Worm (Caenorhabditis elegans) whole organism, young adult: ENCODE measurements around the gene F56C3.8.

Experiments used
- F10E7.11 ChIP-seq: sonication (generic microtip); optimal IDR thresholded peaks from 2 replicates; lab custom pipeline; 2017; ENCODE audit warnings: mild to moderate bottlenecking, missing genetic modification characterization, moderate library complexity, missing compliant biosample characterization
- F22D6.2 ChIP-seq: sonication (generic microtip); optimal IDR thresholded peaks from 2 replicates; lab custom pipeline; 2016; ENCODE audit warnings: mild to moderate bottlenecking, missing genetic modification characterization, missing compliant biosample characterization
- F23B12.7 ChIP-seq: sonication (generic microtip); optimal IDR thresholded peaks from 2 replicates; lab custom pipeline; 2017; ENCODE audit warnings: missing genetic modification characterization, mild to moderate bottlenecking, missing compliant biosample characterization, antibody characterized with exemption, moderate library complexity; ENCODE audit not compliant: insufficient read depth
- F37B4.10 ChIP-seq: fragments of 200-800 bp; sonication (Bioruptor generic); IDR thresholded peaks from 2 replicates; pipeline ENCODE4 v1.3.6; 2022; ENCODE audit warnings: missing genetic modification characterization, missing compliant biosample characterization
- F39B2.1 ChIP-seq: fragments of 200-800 bp; sonication (Bioruptor generic); IDR thresholded peaks from 2 replicates; pipeline ENCODE4 v1.3.6; 2022; ENCODE audit warnings: missing genetic modification reagents, missing genetic modification characterization, missing compliant biosample characterization
- F55B11.4 ChIP-seq: sonication (generic microtip); optimal IDR thresholded peaks from 2 replicates; lab custom pipeline; 2016; ENCODE audit warnings: missing compliant biosample characterization, missing genetic modification characterization, borderline replicate concordance; ENCODE audit not compliant: insufficient read depth
- F57C9.4 ChIP-seq: sonication (generic microtip); optimal IDR thresholded peaks from 2 replicates; lab custom pipeline; 2017; ENCODE audit warnings: mild to moderate bottlenecking, missing genetic modification characterization, missing compliant biosample characterization
- K11D2.4 ChIP-seq: fragments of 200-800 bp; sonication (Bioruptor generic); IDR thresholded peaks from 2 replicates; pipeline ENCODE4 v1.3.6; 2022; ENCODE audit warnings: missing genetic modification reagents, missing genetic modification characterization, missing compliant biosample characterization
- akir-1 ChIP-seq: fragments of 200-800 bp; sonication (Bioruptor generic); optimal IDR thresholded peaks from 2 replicates; lab custom pipeline; 2018; ENCODE audit warnings: mild to moderate bottlenecking, missing genetic modification characterization, moderate library complexity, missing compliant biosample characterization
- ama-1 ChIP-seq, 3 experiments: fragments of 150-350 bp in 1 of 3; sonication (generic microtip) in 2 of 3; optimal IDR thresholded peaks; 2 replicates each; lab custom pipeline; 2014 to 2018; ENCODE audit warnings: missing biosample characterization in 2 of 3, missing genetic modification characterization in 2 of 3, missing genetic modification reagents in 2 of 3
- aptf-2 ChIP-seq: fragments of 200-800 bp; sonication (Bioruptor generic); conservative IDR thresholded peaks from 2 replicates; pipeline ENCODE4 v1.3.6; 2022; ENCODE audit warnings: missing genetic modification reagents, missing genetic modification characterization, missing compliant biosample characterization
- atf-7 ChIP-seq: sonication (generic microtip); optimal IDR thresholded peaks from 2 replicates; lab custom pipeline; 2017; ENCODE audit warnings: mild to moderate bottlenecking, missing genetic modification characterization, missing compliant biosample characterization
- attf-3 ChIP-seq: fragments of 200-800 bp; sonication (Bioruptor generic); conservative IDR thresholded peaks from 2 replicates; pipeline ENCODE4 v1.3.6; 2022; ENCODE audit warnings: missing genetic modification reagents, missing genetic modification characterization, missing compliant biosample characterization
- bed-1 ChIP-seq: fragments of 200-800 bp; sonication (Bioruptor generic); IDR thresholded peaks from 2 replicates; pipeline ENCODE4 v1.3.6; 2022; ENCODE audit warnings: missing genetic modification reagents, missing genetic modification characterization, missing compliant biosample characterization
- ccch-3 ChIP-seq: fragments of 200-800 bp; sonication (Bioruptor generic); optimal IDR thresholded peaks from 2 replicates; lab custom pipeline; 2018; ENCODE audit warnings: mild to moderate bottlenecking, missing genetic modification characterization, missing compliant biosample characterization
- cebp-1 ChIP-seq, 2 experiments: fragments of 200-800 bp in 1 of 2; sonication (Bioruptor generic) in 1 of 2; sonication (generic microtip) in 1 of 2; IDR thresholded peaks in 1 of 2; optimal IDR thresholded peaks in 1 of 2; 2 replicates each; pipeline versions ENCODE4 v1.3.6 to Lab custom; 2017 to 2022; ENCODE audit warnings: missing compliant biosample characterization in 2 of 2, missing genetic modification characterization in 2 of 2, mild to moderate bottlenecking in 1 of 2, missing genetic modification reagents in 1 of 2, moderate library complexity in 1 of 2
- cebp-2 ChIP-seq: fragments of 200-800 bp; sonication (Bioruptor generic); IDR thresholded peaks from 2 replicates; pipeline ENCODE4 v1.3.6; 2022; ENCODE audit warnings: missing genetic modification characterization, missing compliant biosample characterization
- ceh-100 ChIP-seq: fragments of 200-800 bp; sonication (Bioruptor generic); IDR thresholded peaks from 2 replicates; pipeline ENCODE4 v1.3.6; 2022; ENCODE audit warnings: missing genetic modification reagents, missing genetic modification characterization, missing compliant biosample characterization
- chd-7 ChIP-seq: sonication (generic microtip); optimal IDR thresholded peaks from 2 replicates; lab custom pipeline; 2016; ENCODE audit warnings: mild to moderate bottlenecking, missing genetic modification characterization, moderate library complexity, missing compliant biosample characterization
- die-1 ChIP-seq: sonication (generic microtip); optimal IDR thresholded peaks from 2 replicates; lab custom pipeline; 2016; ENCODE audit warnings: missing genotype, mild to moderate bottlenecking, missing genetic modification characterization, missing compliant biosample characterization
- ekl-4 ChIP-seq: fragments of 200-800 bp; sonication (Bioruptor generic); IDR thresholded peaks from 2 replicates; pipeline ENCODE4 v1.3.6; 2022; ENCODE audit warnings: missing genetic modification reagents, missing genetic modification characterization, missing compliant biosample characterization
- ets-4 ChIP-seq: fragments of 200-800 bp; sonication (Bioruptor generic); optimal IDR thresholded peaks from 2 replicates; lab custom pipeline; 2018; ENCODE audit warnings: mild to moderate bottlenecking, missing genetic modification characterization, missing compliant biosample characterization
- hlh-26 ChIP-seq: fragments of 200-800 bp; sonication (Bioruptor generic); conservative IDR thresholded peaks from 2 replicates; pipeline ENCODE4 v1.3.6; 2022; ENCODE audit warnings: missing genetic modification reagents, missing genetic modification characterization, missing compliant biosample characterization
- hmg-1.2 ChIP-seq: fragments of 200-800 bp; sonication (Bioruptor generic); IDR thresholded peaks from 2 replicates; pipeline ENCODE4 v1.3.6; 2022; ENCODE audit warnings: missing genetic modification reagents, missing genetic modification characterization, missing compliant biosample characterization
- hrde-1 ChIP-seq: sonication (generic microtip); optimal IDR thresholded peaks from 2 replicates; lab custom pipeline; 2016; ENCODE audit warnings: missing genetic modification characterization, mild to moderate bottlenecking, missing compliant biosample characterization, moderate library complexity, missing genotype, missing genetic modification reagents, borderline replicate concordance
- let-607 ChIP-seq, 2 experiments: fragments of 200-800 bp in 1 of 2; sonication (Bioruptor generic) in 1 of 2; sonication (generic microtip) in 1 of 2; optimal IDR thresholded peaks; 2 replicates each; lab custom pipeline; 2016 to 2018; ENCODE audit warnings: mild to moderate bottlenecking in 2 of 2, missing compliant biosample characterization in 2 of 2, missing genetic modification characterization in 2 of 2, moderate library complexity in 2 of 2, missing genotype in 1 of 2
- lin-35 ChIP-seq, 3 experiments: fragments of 150-350 bp in 2 of 3; sonication (generic microtip) in 1 of 3; optimal IDR thresholded peaks; 2 replicates each; lab custom pipeline; 2014 to 2018; ENCODE audit warnings: missing biosample characterization in 3 of 3, missing genetic modification characterization in 3 of 3, missing genetic modification reagents in 3 of 3
- lin-40 ChIP-seq: sonication (generic microtip); optimal IDR thresholded peaks from 2 replicates; lab custom pipeline; 2016; ENCODE audit warnings: missing genetic modification characterization, mild to moderate bottlenecking, missing compliant biosample characterization, missing genotype, missing genetic modification reagents
- nfya-1 ChIP-seq: sonication (generic microtip); optimal IDR thresholded peaks from 2 replicates; lab custom pipeline; 2017; ENCODE audit warnings: antibody characterized with exemption, missing compliant biosample characterization, missing genetic modification characterization, borderline replicate concordance; ENCODE audit not compliant: insufficient read depth
- nfya-2 ChIP-seq: fragments of 200-800 bp; sonication (Bioruptor generic); IDR thresholded peaks from 2 replicates; pipeline ENCODE4 v1.3.6; 2022; ENCODE audit warnings: missing genetic modification reagents, missing genetic modification characterization, missing compliant biosample characterization
- nhr-120 ChIP-seq: fragments of 200-800 bp; sonication (Bioruptor generic); IDR thresholded peaks from 2 replicates; pipeline ENCODE4 v1.3.6; 2022; ENCODE audit warnings: missing genetic modification characterization, missing compliant biosample characterization
- nhr-80 ChIP-seq: sonication (generic microtip); optimal IDR thresholded peaks from 2 replicates; lab custom pipeline; 2016; ENCODE audit warnings: missing genetic modification characterization, missing compliant biosample characterization
- pbrm-1 ChIP-seq: fragments of 200-800 bp; sonication (Bioruptor generic); IDR thresholded peaks from 2 replicates; pipeline ENCODE4 v1.3.6; 2022; ENCODE audit warnings: missing genetic modification reagents, missing genetic modification characterization, missing compliant biosample characterization
- rec-8 ChIP-seq, 2 experiments: sonication (generic microtip); optimal IDR thresholded peaks; 2 replicates each; lab custom pipeline; 2016; ENCODE audit warnings: mild to moderate bottlenecking in 2 of 2, missing genetic modification characterization in 2 of 2, missing genetic modification reagents in 2 of 2, missing genotype in 2 of 2, missing biosample characterization in 1 of 2, missing compliant biosample characterization in 1 of 2, moderate library complexity in 1 of 2
- repo-1 ChIP-seq: sonication (generic microtip); optimal IDR thresholded peaks from 2 replicates; lab custom pipeline; 2017; ENCODE audit warnings: mild to moderate bottlenecking, missing genetic modification characterization, missing compliant biosample characterization
- snpc-3.4 ChIP-seq: sonication (generic microtip); optimal IDR thresholded peaks from 2 replicates; lab custom pipeline; 2017; ENCODE audit warnings: missing genetic modification characterization, mild to moderate bottlenecking, missing compliant biosample characterization, antibody characterized with exemption, moderate library complexity, missing genotype, missing genetic modification reagents
- somi-1 ChIP-seq: fragments of 200-800 bp; sonication (Bioruptor generic); optimal IDR thresholded peaks from 2 replicates; lab custom pipeline; 2018; ENCODE audit warnings: mild to moderate bottlenecking, missing genetic modification characterization, missing compliant biosample characterization
- tbx-9 ChIP-seq: sonication (generic microtip); optimal IDR thresholded peaks from 2 replicates; lab custom pipeline; 2016; ENCODE audit warnings: borderline replicate concordance, missing genetic modification characterization, inconsistent platforms, missing compliant biosample characterization
- tlf-1 ChIP-seq: fragments of 200-800 bp; sonication (Bioruptor generic); optimal IDR thresholded peaks from 2 replicates; lab custom pipeline; 2018; ENCODE audit warnings: mild to moderate bottlenecking, missing genetic modification characterization, missing compliant biosample characterization
- unc-62 ChIP-seq: fragments of 150-350 bp; optimal IDR thresholded peaks from 2 replicates; lab custom pipeline; 2014; ENCODE audit warnings: missing biosample characterization, missing genetic modification reagents, missing genetic modification characterization
- zfh-2 ChIP-seq: fragments of 200-800 bp; sonication (Bioruptor generic); conservative IDR thresholded peaks from 2 replicates; pipeline ENCODE4 v1.3.6; 2022; ENCODE audit warnings: missing genetic modification reagents, missing genetic modification characterization, missing compliant biosample characterization

F56C3.8 gene

DNA sequence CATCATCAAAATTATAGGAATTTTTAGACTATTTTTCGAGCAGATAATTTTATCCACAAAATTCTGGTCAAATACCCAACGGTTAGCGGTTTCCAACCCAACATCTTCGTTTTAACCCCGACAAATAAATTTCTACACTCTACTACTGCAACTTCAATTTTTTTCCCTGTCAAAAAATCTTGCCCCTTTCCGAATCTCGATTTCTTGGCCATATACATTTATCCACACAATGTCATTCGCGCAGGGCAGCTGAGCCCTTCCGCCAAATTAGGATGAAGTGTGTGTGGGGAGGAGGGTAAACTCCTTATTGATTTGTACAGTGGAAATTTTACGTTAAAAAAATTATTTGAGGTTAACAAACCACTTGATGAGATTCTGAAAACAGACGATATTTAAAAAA lies 39.6 kb downstream of the F56C3.8 start (continued):
- TF ChIP-seq snpc-3.4 (tag; lab: Kevin White, UChicago), result peak; percentile 44
- peak; percentile 82 for TF ChIP-seq ekl-4 (GFP tag; lab: Robert Waterston, UW)
- no peak for TF ChIP-seq F39B2.1
- peak; percentile 28 for TF ChIP-seq die-1 (tag; lab: Kevin White, UChicago)
- peak; percentile 94 for TF ChIP-seq F23B12.7 (tag; lab: Kevin White, UChicago)
- peak in 2 of 3 experiments; percentile 74 to 97 for TF ChIP-seq lin-35 (GFP tag; optimal IDR thresholded peaks at IDR 0.05; lab: Kevin White, UChicago)
- peak in 1 of 2 experiments; percentile 45 for TF ChIP-seq rec-8 (tag; optimal IDR thresholded peaks at IDR 0.05; lab: Kevin White, UChicago)
- no peak for TF ChIP-seq F57C9.4 (tag; lab: Kevin White, UChicago)
- TF ChIP-seq nhr-120 (GFP tag; lab: Robert Waterston, UW), result 0 out of 2 replicates have a peak, but pooled peaks have one; percentile 54
- peak; percentile 87 for TF ChIP-seq F10E7.11 (tag; lab: Kevin White, UChicago)
- no peak for TF ChIP-seq F55B11.4 (tag; lab: Kevin White, UChicago)
- peak; percentile 58 for TF ChIP-seq ccch-3 (GFP tag; lab: Kevin White, UChicago)
- peak; percentile 98 for TF ChIP-seq K11D2.4 (GFP tag; lab: Robert Waterston, UW)
- TF ChIP-seq somi-1 (GFP tag; lab: Kevin White, UChicago), result peak; percentile 88
- TF ChIP-seq tbx-9, result no peak
- TF ChIP-seq hrde-1 (tag; lab: Kevin White, UChicago), result peak; percentile 53
- no peak for TF ChIP-seq chd-7
- peak; percentile 94 for TF ChIP-seq ets-4 (GFP tag; lab: Kevin White, UChicago)
- TF ChIP-seq ama-1 (optimal IDR thresholded peaks at IDR 0.05; lab: Kevin White, UChicago), result no peak
- TF ChIP-seq ama-1 (GFP tag; optimal IDR thresholded peaks at IDR 0.05; lab: Kevin White, UChicago), result no peak
- peak; percentile 86 for TF ChIP-seq akir-1 (GFP tag; lab: Kevin White, UChicago)
- peak; percentile 97 for TF ChIP-seq tlf-1 (GFP tag; lab: Kevin White, UChicago)
- peak; percentile 35; the same call in 1 of the 2 replicates for TF ChIP-seq attf-3 (GFP tag; lab: Robert Waterston, UW)
- 0 out of 2 replicates have a peak, but pooled peaks have one; percentile 8 for TF ChIP-seq F37B4.10
- TF ChIP-seq nfya-2, result no peak
- TF ChIP-seq unc-62 (GFP tag; lab: Kevin White, UChicago), result peak; percentile 19
- TF ChIP-seq bed-1, result 0 out of 2 replicates have a peak, but pooled peaks have one; percentile 81
- TF ChIP-seq aptf-2 (GFP tag; lab: Robert Waterston, UW), result no peak
- peak; percentile 98 for TF ChIP-seq cebp-2 (GFP tag; lab: Robert Waterston, UW)
- peak; percentile 91 for TF ChIP-seq F22D6.2 (tag; lab: Kevin White, UChicago)
- no peak for TF ChIP-seq nfya-1 (tag; lab: Kevin White, UChicago)
- TF ChIP-seq ceh-100 (GFP tag; lab: Robert Waterston, UW), result peak; percentile 28; the same call in 1 of the 2 replicates
- TF ChIP-seq cebp-1 (GFP tag; IDR thresholded peaks at IDR 0.05; lab: Robert Waterston, UW), result peak; percentile 64
- TF ChIP-seq cebp-1 (tag; optimal IDR thresholded peaks at IDR 0.05; lab: Kevin White, UChicago), result peak; percentile 95
- TF ChIP-seq nhr-80 (tag; lab: Kevin White, UChicago), result peak; percentile 76
- TF ChIP-seq, all 124 proteins: peak for 71

ce11 chrX:1344321-1344720 lies 40.1 kb downstream of the F56C3.8 start, which contains the start of gene ins-39:
ins-39 (minus strand) TSS chrX:1344421.
- TF ChIP-seq F10E7.11 (tag; lab: Kevin White, UChicago) (no peak), atf-7 (tag; lab: Kevin White, UChicago) (no peak), bed-1 (no peak), zfh-2 (GFP tag; lab: Robert Waterston, UW) (no peak), hrde-1 (tag; lab: Kevin White, UChicago) (no peak), K11D2.4 (GFP tag; lab: Robert Waterston, UW) (no peak), hlh-26 (GFP tag; lab: Robert Waterston, UW) (no peak), repo-1 (tag; lab: Kevin White, UChicago) (no peak), pbrm-1 (GFP tag; lab: Robert Waterston, UW) (no peak), lin-40 (tag; lab: Kevin White, UChicago) (no peak), chd-7 (no peak), let-607 (tag; optimal IDR thresholded peaks at IDR 0.05; lab: Kevin White, UChicago) (no peak), hmg-1.2 (no peak)
